Worm (Caenorhabditis elegans): Measurements from ENCODE around the gene mrpl-22.
A peak's percentile ranks its signal among the peaks of the same experiment; 100 is the strongest.

Gene mrpl-22

DNA sequence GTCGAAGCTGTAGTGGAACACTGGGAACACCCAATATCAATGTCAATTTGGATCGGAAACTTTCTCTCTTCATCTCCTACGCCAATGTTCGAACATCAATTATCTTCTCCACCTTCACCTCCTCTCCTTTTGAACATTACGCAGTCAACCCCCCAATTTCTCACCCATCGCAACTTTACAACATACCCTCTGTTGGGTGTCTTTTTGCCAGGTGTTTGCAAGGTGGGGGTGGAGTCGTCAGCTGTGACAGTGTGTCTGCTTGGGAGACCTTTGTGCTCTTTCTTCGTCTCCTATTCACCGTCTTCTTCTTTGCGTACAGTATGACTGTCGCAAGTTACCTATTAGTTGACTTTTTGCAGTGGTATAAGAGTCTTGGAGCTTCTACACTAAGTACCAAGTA, 51.4 kb downstream of the mrpl-22 start:
- TF ChIP-seq hlh-1 (tag; optimal IDR thresholded peaks at IDR 0.05) (peak; percentile 96), mls-2 (tag; optimal IDR thresholded peaks at IDR 0.05) (no peak)
